Worm (Caenorhabditis elegans): ENCODE results near the gene ift-43.
"Not testable (repeated sequence)": the region's sequence is repeated elsewhere in the genome, so short reads cannot be mapped to it uniquely, and the experiment has no call there.

The ift-43 gene

DNA sequence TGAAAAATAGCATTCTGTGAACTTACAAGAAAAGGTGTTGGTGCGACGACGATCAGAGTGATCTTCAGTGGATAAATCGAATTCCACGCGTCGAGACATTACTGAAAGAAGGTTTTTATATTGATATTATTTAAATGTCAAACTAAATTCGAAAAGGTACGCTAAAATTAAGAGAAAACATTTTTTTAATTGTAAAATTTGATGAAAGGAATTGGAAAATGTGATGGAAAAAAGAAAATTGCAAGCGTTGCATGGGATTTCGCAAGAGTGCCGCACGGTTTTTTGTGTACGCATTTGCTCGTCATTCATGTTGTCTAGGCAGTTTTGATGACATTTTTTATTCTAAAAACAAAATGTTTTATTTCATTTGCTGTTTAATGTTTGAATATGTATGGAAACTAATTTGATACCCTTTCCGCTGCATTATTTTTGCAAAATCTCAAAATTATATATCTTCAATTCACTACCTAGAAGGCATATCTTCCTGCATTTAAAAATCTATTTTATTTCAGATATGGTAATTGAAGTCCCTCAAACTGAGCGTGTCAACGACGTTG, 38.1 kb downstream of the ift-43 start, which contains the start of the genes eif-3.L and npl-4.2:
TSS of gene eif-3.L (minus strand) at position 101 of the 557 bp plus-strand sequence.
TSS of gene npl-4.2 (plus strand) at position 507 of the 557 bp plus-strand sequence.
- TF ChIP-seq nfyb-1 (GFP tag; IDR thresholded peaks at IDR 0.05); hrde-1 (tag; optimal IDR thresholded peaks at IDR 0.05; ENCODE audit: borderline replicate concordance); mel-28 (tag; optimal IDR thresholded peaks at IDR 0.05; ENCODE audit: borderline replicate concordance): not testable (repeated sequence)

ce11 chrII:5619298-5619697, 41.3 kb downstream of the ift-43 start, which contains the start of gene dhs-6:
dhs-6 (minus strand) TSS chrII:5619319.
- TF ChIP-seq snpc-4 (GFP tag; optimal IDR thresholded peaks at IDR 0.05) = no peak
- peak in 2 of 4 experiments; percentile 37 to 39 for TF ChIP-seq snpc-4 (tag; optimal IDR thresholded peaks at IDR 0.05)
- no peak for TF ChIP-seq repo-1 (tag; optimal IDR thresholded peaks at IDR 0.05)
- TF ChIP-seq mxl-1 (tag; optimal IDR thresholded peaks at IDR 0.05) = no peak
- TF ChIP-seq madf-6 (GFP tag; IDR thresholded peaks at IDR 0.05) = peak; percentile 15; the same call in 1 of the 2 replicates
- peak; percentile 49 for TF ChIP-seq snpc-3.4 (tag; optimal IDR thresholded peaks at IDR 0.05)
- 0 out of 2 replicates have a peak, but pooled peaks have one; percentile 28 for TF ChIP-seq madf-3 (GFP tag; IDR thresholded peaks at IDR 0.05)
- peak; percentile 49 for TF ChIP-seq ZK185.1 (tag; optimal IDR thresholded peaks at IDR 0.05; ENCODE audit: poor library complexity, severe bottlenecking)

Data from whole organism, young adult.